Worm (Caenorhabditis elegans): Measurements from ENCODE around the gene nstp-8.

DNA sequence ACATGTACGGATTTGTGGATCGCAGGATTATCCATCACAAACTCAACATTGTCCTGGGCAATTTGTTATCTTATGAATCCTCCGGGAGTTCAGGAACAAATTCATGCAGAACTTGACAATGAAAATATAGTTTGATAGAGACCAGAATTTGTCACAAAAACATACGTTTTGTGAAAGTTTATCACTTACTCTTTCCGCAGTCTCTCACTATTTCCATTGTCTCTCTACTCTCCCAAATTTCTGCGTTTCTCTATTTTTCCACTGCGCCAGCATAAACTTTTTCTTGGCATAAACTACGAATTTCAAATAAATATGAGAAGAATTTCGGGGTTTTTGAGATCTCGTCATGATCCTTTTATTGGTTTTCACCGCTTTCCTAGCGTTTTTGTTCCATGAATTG, 27.2 kb downstream of the nstp-8 start, which contains the start of gene cyp-33C3:
- TF ChIP-seq unc-62 (GFP tag; optimal IDR thresholded peaks at IDR 0.05) (no peak), sox-4 (tag; optimal IDR thresholded peaks at IDR 0.05) (no peak), snpc-4 (tag; optimal IDR thresholded peaks at IDR 0.05) (no peak)

Measured in whole organism, L1 larva.